Fruit fly (Drosophila melanogaster) whole organism, embryonic: ENCODE data around the gene Rpn11.

ENCODE experiments used
- ATbp ChIP-seq: fragments of 200-800 bp; sonication (Bioruptor generic); optimal IDR thresholded peaks from 2 replicates; lab custom pipeline; 2017; ENCODE audit warnings: missing biosample characterization, mild to moderate bottlenecking, missing genetic modification characterization, missing genetic modification reagents
- B-H2 ChIP-seq: fragments of 200-800 bp; sonication (Bioruptor generic); optimal IDR thresholded peaks from 2 replicates; lab custom pipeline; 2018; ENCODE audit warnings: missing biosample characterization, mild to moderate bottlenecking, missing genetic modification characterization
- CG10366 ChIP-seq: fragments of 200-800 bp; sonication (Bioruptor generic); IDR thresholded peaks from 2 replicates; pipeline ENCODE4 v1.3.6; 2022; ENCODE audit warnings: missing biosample characterization, missing genetic modification characterization
- CG11696 ChIP-seq: fragments of 200-800 bp; sonication (Bioruptor generic); IDR thresholded peaks from 2 replicates; pipeline ENCODE4 v1.3.6; 2022; ENCODE audit warnings: missing biosample characterization, missing genetic modification characterization
- CG11723 ChIP-seq: fragments of 200-800 bp; sonication (Bioruptor generic); optimal IDR thresholded peaks from 2 replicates; lab custom pipeline; 2017; ENCODE audit warnings: missing biosample characterization, mild to moderate bottlenecking, missing genetic modification characterization
- CG12769 ChIP-seq: fragments of 200-800 bp; sonication (Bioruptor generic); optimal IDR thresholded peaks from 2 replicates; lab custom pipeline; 2019; ENCODE audit warnings: missing biosample characterization, mild to moderate bottlenecking, missing genetic modification characterization, moderate library complexity
- CG13296 ChIP-seq: fragments of 200-800 bp; sonication (Bioruptor generic); optimal IDR thresholded peaks from 3 replicates; lab custom pipeline; 2018; ENCODE audit warnings: missing biosample characterization, mild to moderate bottlenecking, missing genetic modification characterization
- CG13624 ChIP-seq: fragments of 200-800 bp; sonication (Bioruptor generic); optimal IDR thresholded peaks from 2 replicates; lab custom pipeline; 2016; ENCODE audit warnings: missing biosample characterization, missing genetic modification characterization
- CG14710 ChIP-seq: fragments of 200-800 bp; sonication (Bioruptor generic); optimal IDR thresholded peaks from 3 replicates; lab custom pipeline; 2019; ENCODE audit warnings: missing biosample characterization, mild to moderate bottlenecking, missing genetic modification characterization, moderate library complexity
- CG1529 ChIP-seq: fragments of 200-800 bp; sonication (Bioruptor generic); optimal IDR thresholded peaks from 3 replicates; lab custom pipeline; 2018; ENCODE audit warnings: missing biosample characterization, missing genetic modification characterization
- CG16813 ChIP-seq: fragments of 200-800 bp; sonication (Bioruptor generic); IDR thresholded peaks from 3 replicates; pipeline ENCODE4 v1.3.6; 2022; ENCODE audit warnings: missing biosample characterization, missing genetic modification characterization; ENCODE audit not compliant: partially characterized antibody
- CG16815 ChIP-seq: fragments of 200-800 bp; sonication (Bioruptor generic); optimal IDR thresholded peaks from 3 replicates; lab custom pipeline; 2017; ENCODE audit warnings: missing biosample characterization, mild to moderate bottlenecking, missing genetic modification characterization
- CG17829 ChIP-seq: fragments of 200-800 bp; optimal IDR thresholded peaks from 2 replicates; lab custom pipeline; 2019; ENCODE audit warnings: missing biosample characterization, mild to moderate bottlenecking, missing genetic modification characterization, moderate library complexity
- CG18262 ChIP-seq: fragments of 200-800 bp; optimal IDR thresholded peaks from 3 replicates; lab custom pipeline; 2019; ENCODE audit warnings: missing biosample characterization, mild to moderate bottlenecking, missing genetic modification characterization, moderate library complexity
- CG32772 ChIP-seq: fragments of 200-800 bp; sonication (Bioruptor generic); IDR thresholded peaks from 2 replicates; pipeline ENCODE4 v1.3.6; 2022; ENCODE audit warnings: missing biosample characterization, missing genetic modification characterization
- CG33213 ChIP-seq: fragments of 200-800 bp; sonication (Bioruptor generic); optimal IDR thresholded peaks from 3 replicates; lab custom pipeline; 2016; ENCODE audit warnings: missing biosample characterization, missing genetic modification characterization
- CG3847 ChIP-seq: fragments of 200-800 bp; sonication (Bioruptor generic); IDR thresholded peaks from 2 replicates; pipeline ENCODE4 v1.3.6; 2022; ENCODE audit warnings: missing biosample characterization, missing genetic modification characterization
- CG4424 ChIP-seq: fragments of 200-800 bp; sonication (Bioruptor generic); optimal IDR thresholded peaks from 3 replicates; lab custom pipeline; 2016; ENCODE audit warnings: missing biosample characterization, missing genetic modification characterization
- CG6791 ChIP-seq: fragments of 200-800 bp; sonication (Bioruptor generic); IDR thresholded peaks from 3 replicates; pipeline ENCODE4 v1.3.6; 2022; ENCODE audit warnings: missing biosample characterization, missing genetic modification characterization; ENCODE audit not compliant: partially characterized antibody
- CG7987 ChIP-seq: fragments of 200-800 bp; sonication (Bioruptor generic); optimal IDR thresholded peaks from 2 replicates; lab custom pipeline; 2018; ENCODE audit warnings: missing biosample characterization, mild to moderate bottlenecking, missing genetic modification characterization, moderate library complexity
- CG8281 ChIP-seq: fragments of 200-800 bp; sonication (Bioruptor generic); optimal IDR thresholded peaks from 2 replicates; lab custom pipeline; 2018; ENCODE audit warnings: missing biosample characterization, mild to moderate bottlenecking, missing genetic modification characterization, moderate library complexity
- CG9437 ChIP-seq: fragments of 200-800 bp; sonication (Bioruptor generic); optimal IDR thresholded peaks from 2 replicates; lab custom pipeline; 2018; ENCODE audit warnings: missing biosample characterization, mild to moderate bottlenecking, missing genetic modification characterization
- CG9932 ChIP-seq: fragments of 200-800 bp; sonication (Bioruptor generic); IDR thresholded peaks from 2 replicates; pipeline ENCODE4 v1.3.6; 2022; ENCODE audit warnings: missing biosample characterization, missing genetic modification characterization
- Dp ChIP-seq: fragments of 200-800 bp; sonication (Bioruptor generic); optimal IDR thresholded peaks from 2 replicates; lab custom pipeline; 2018; ENCODE audit warnings: missing biosample characterization, mild to moderate bottlenecking, missing genetic modification characterization, moderate library complexity
- E2f1 ChIP-seq: fragments of 200-800 bp; sonication (Bioruptor generic); IDR thresholded peaks from 2 replicates; pipeline ENCODE4 v1.3.6; 2022; ENCODE audit warnings: missing biosample characterization, missing genetic modification characterization
- E2f2 ChIP-seq: fragments of 200-800 bp; sonication (Bioruptor generic); IDR thresholded peaks from 2 replicates; pipeline ENCODE4 v1.3.6; 2022; ENCODE audit warnings: missing biosample characterization, missing genetic modification characterization
- HLH3B ChIP-seq: fragments of 200-800 bp; sonication (Bioruptor generic); IDR thresholded peaks from 2 replicates; pipeline ENCODE4 v1.3.6; 2022; ENCODE audit warnings: missing biosample characterization, missing genetic modification characterization
- Hey ChIP-seq: fragments of 200-800 bp; sonication (Bioruptor generic); optimal IDR thresholded peaks from 3 replicates; lab custom pipeline; 2018; ENCODE audit warnings: missing biosample characterization, mild to moderate bottlenecking, missing genetic modification characterization
- Hmr ChIP-seq: fragments of 200-800 bp; sonication (Bioruptor generic); optimal IDR thresholded peaks from 3 replicates; lab custom pipeline; 2017; ENCODE audit warnings: mild to moderate bottlenecking, missing biosample characterization, missing genetic modification reagents, missing genetic modification characterization
- Max ChIP-seq: fragments of 200-800 bp; sonication (Bioruptor generic); optimal IDR thresholded peaks from 2 replicates; lab custom pipeline; 2016; ENCODE audit warnings: missing biosample characterization, mild to moderate bottlenecking, missing genetic modification characterization
- Six4 ChIP-seq: fragments of 200-800 bp; sonication (Bioruptor generic); optimal IDR thresholded peaks from 2 replicates; lab custom pipeline; 2016; ENCODE audit warnings: missing biosample characterization, missing genetic modification characterization
- TFAM ChIP-seq: fragments of 200-800 bp; sonication (Bioruptor generic); optimal IDR thresholded peaks from 2 replicates; lab custom pipeline; 2017; ENCODE audit warnings: missing biosample characterization, missing genetic modification characterization, inconsistent platforms
- aop ChIP-seq: fragments of 200-800 bp; sonication (Bioruptor generic); IDR thresholded peaks from 2 replicates; pipeline ENCODE4 v1.3.6; 2022; ENCODE audit warnings: missing biosample characterization, missing genetic modification characterization
- ap ChIP-seq: fragments of 200-800 bp; sonication (Bioruptor generic); IDR thresholded peaks from 2 replicates; pipeline ENCODE4 v1.3.6; 2022; ENCODE audit warnings: missing biosample characterization, missing genetic modification characterization
- da ChIP-seq: fragments of 200-800 bp; sonication (Bioruptor generic); optimal IDR thresholded peaks from 2 replicates; lab custom pipeline; 2016; ENCODE audit warnings: missing biosample characterization, missing genetic modification characterization
- dmrt99B ChIP-seq: fragments of 200-800 bp; sonication (Bioruptor generic); optimal IDR thresholded peaks from 2 replicates; lab custom pipeline; 2018; ENCODE audit warnings: missing biosample characterization, mild to moderate bottlenecking, missing genetic modification characterization, moderate library complexity
- fd64A ChIP-seq: fragments of 200-800 bp; sonication (Bioruptor generic); optimal IDR thresholded peaks from 3 replicates; lab custom pipeline; 2018; ENCODE audit warnings: missing biosample characterization, mild to moderate bottlenecking, missing genetic modification characterization
- hb ChIP-seq: fragments of 200-800 bp; sonication (Bioruptor generic); IDR thresholded peaks from 3 replicates; pipeline ENCODE4 v1.3.6; 2022; ENCODE audit warnings: missing biosample characterization, missing genetic modification characterization; ENCODE audit not compliant: partially characterized antibody
- hbn ChIP-seq: fragments of 200-800 bp; sonication (Bioruptor generic); IDR thresholded peaks from 2 replicates; pipeline ENCODE4 v1.3.6; 2022; ENCODE audit warnings: missing biosample characterization, missing genetic modification characterization; ENCODE audit not compliant: partially characterized antibody
- ind ChIP-seq: fragments of 200-800 bp; sonication (Bioruptor generic); optimal IDR thresholded peaks from 3 replicates; lab custom pipeline; 2016; ENCODE audit warnings: missing biosample characterization, missing genetic modification characterization
- jing ChIP-seq: fragments of 200-800 bp; sonication (Bioruptor generic); optimal IDR thresholded peaks from 2 replicates; lab custom pipeline; 2018; ENCODE audit warnings: missing biosample characterization, mild to moderate bottlenecking, missing genetic modification characterization
- lola ChIP-seq, 3 experiments: fragments of >200 bp in 2 of 3; fragments of 200-800 bp in 1 of 3; sonication (Bioruptor generic) in 1 of 3; optimal IDR thresholded peaks; 2 replicates each; lab custom pipeline; 2017 to 2019; ENCODE audit warnings: missing biosample characterization in 3 of 3, missing genetic modification characterization in 3 of 3, mild to moderate bottlenecking in 1 of 3, moderate library complexity in 1 of 3
- mam ChIP-seq: fragments of 200-800 bp; sonication (Bioruptor generic); optimal IDR thresholded peaks from 3 replicates; lab custom pipeline; 2016; ENCODE audit warnings: missing biosample characterization, missing genetic modification characterization
- nerfin-2 ChIP-seq: fragments of 200-800 bp; sonication (Bioruptor generic); IDR thresholded peaks from 2 replicates; pipeline ENCODE4 v1.3.6; 2022; ENCODE audit warnings: missing biosample characterization, missing genetic modification characterization; ENCODE audit not compliant: partially characterized antibody
- nmo ChIP-seq: fragments of 200-800 bp; sonication (Bioruptor generic); optimal IDR thresholded peaks from 2 replicates; lab custom pipeline; 2018; ENCODE audit warnings: missing biosample characterization, mild to moderate bottlenecking, missing genetic modification characterization, moderate library complexity
- pzg ChIP-seq: fragments of 200-800 bp; sonication (Bioruptor generic); optimal IDR thresholded peaks from 3 replicates; lab custom pipeline; 2018; ENCODE audit warnings: missing biosample characterization, mild to moderate bottlenecking, missing genetic modification characterization, moderate library complexity
- ranshi ChIP-seq: fragments of 200-800 bp; sonication (Bioruptor generic); IDR thresholded peaks from 2 replicates; pipeline ENCODE4 v1.3.6; 2022; ENCODE audit warnings: missing biosample characterization, missing genetic modification characterization
- z ChIP-seq: fragments of 200-800 bp; sonication (Bioruptor generic); IDR thresholded peaks from 3 replicates; pipeline ENCODE4 v1.3.6; 2022; ENCODE audit warnings: missing biosample characterization, missing genetic modification characterization
- zen2 ChIP-seq: fragments of 200-800 bp; sonication (Bioruptor generic); IDR thresholded peaks from 3 replicates; pipeline ENCODE4 v1.3.6; 2022; ENCODE audit warnings: missing biosample characterization, missing genetic modification characterization; ENCODE audit not compliant: partially characterized antibody

Gene Rpn11

DNA sequence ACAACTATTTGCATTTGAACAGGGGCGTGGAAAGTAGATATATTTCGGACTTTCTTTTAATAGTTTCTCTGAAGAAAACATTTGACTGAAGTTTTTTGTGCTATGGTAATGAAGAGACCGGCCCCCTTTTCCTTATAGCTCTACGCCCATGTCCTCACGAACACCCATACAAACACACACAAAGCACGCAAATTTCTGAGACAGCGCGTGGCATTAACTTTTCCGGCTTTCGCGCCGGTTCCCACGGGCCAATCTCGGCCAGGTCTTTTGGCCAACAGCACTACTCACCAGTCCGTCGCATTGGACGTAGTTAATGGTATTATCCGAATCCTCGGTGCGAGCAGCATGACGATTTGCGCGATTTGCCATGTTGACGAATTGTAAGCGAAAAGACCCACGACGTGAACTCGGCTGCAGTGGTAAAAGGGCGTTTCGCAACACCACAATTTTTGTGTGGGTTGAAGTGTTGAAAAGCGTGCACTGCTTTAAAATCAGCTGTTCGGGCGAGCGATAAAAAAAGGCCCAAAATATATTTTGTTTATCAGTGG lies 7.1 kb downstream of the Rpn11 start, which contains the start of gene senju (continued):
- peak; percentile 90 for TF ChIP-seq CG4424
- peak; percentile 63 for TF ChIP-seq CG17829 (tag; lab: Kevin White, UChicago)
- no peak for TF ChIP-seq hb
- TF ChIP-seq CG16815: peak; percentile 73
- TF ChIP-seq B-H2: peak; percentile 88
- TF ChIP-seq ATbp: peak; percentile 87
- TF ChIP-seq Six4: peak; percentile 84
- TF ChIP-seq CG13296: peak; percentile 80
- TF ChIP-seq dmrt99B (tag; lab: Kevin White, UChicago): peak; percentile 78
- peak; percentile 56 for TF ChIP-seq CG8281
- TF ChIP-seq CG9932 (GFP tag; lab: Robert Waterston, UW): peak; percentile 83
- peak; percentile 81 for TF ChIP-seq CG11723 (GFP tag; lab: Kevin White, UChicago)
- peak; percentile 86 for TF ChIP-seq mam (GFP tag; lab: Kevin White, UChicago)
- peak; percentile 69 for TF ChIP-seq CG14710 (tag; lab: Kevin White, UChicago)
- peak; percentile 65 for TF ChIP-seq nmo
- peak; percentile 55; the same call in 1 of the 2 replicates for TF ChIP-seq E2f2
- peak; percentile 78 for TF ChIP-seq CG18262
- TF ChIP-seq E2f1 (GFP tag; lab: Robert Waterston, UW): peak; percentile 74
- TF ChIP-seq Hey (tag; lab: Kevin White, UChicago): peak; percentile 69
- TF ChIP-seq CG32772: peak; percentile 60
- TF ChIP-seq CG33213 (GFP tag; lab: Kevin White, UChicago): peak; percentile 81
- TF ChIP-seq CG6791 (GFP tag; lab: Robert Waterston, UW): peak; percentile 54
- peak; percentile 39; the same call in 1 of the 3 replicates for TF ChIP-seq CG16813 (GFP tag; lab: Robert Waterston, UW)
- TF ChIP-seq z (GFP tag; lab: Robert Waterston, UW): 0 out of 3 replicates have a peak, but pooled peaks have one; percentile 33
- no peak for TF ChIP-seq zen2
- peak; percentile 78 for TF ChIP-seq HLH3B (GFP tag; lab: Robert Waterston, UW)
- peak; percentile 76 for TF ChIP-seq jing (GFP tag; lab: Kevin White, UChicago)
- peak; percentile 89 for TF ChIP-seq CG13624 (GFP tag; lab: Kevin White, UChicago)
- TF ChIP-seq Dp: peak; percentile 46
- peak; percentile 90 for TF ChIP-seq Max
- TF ChIP-seq CG3847: peak; percentile 90
- TF ChIP-seq aop (GFP tag; lab: Robert Waterston, UW): peak; percentile 40; the same call in 1 of the 2 replicates
- TF ChIP-seq CG11696 (GFP tag; lab: Robert Waterston, UW): peak; percentile 53
- peak; percentile 82 for TF ChIP-seq CG12769 (tag; lab: Kevin White, UChicago)
- TF ChIP-seq pzg (GFP tag; lab: Kevin White, UChicago): peak; percentile 95
- peak; percentile 78 for TF ChIP-seq ind (GFP tag; lab: Kevin White, UChicago)
- peak; percentile 59 for TF ChIP-seq fd64A
- TF ChIP-seq CG1529: peak; percentile 72
- peak; percentile 75; the same call in 1 of the 2 replicates for TF ChIP-seq ap (GFP tag; lab: Robert Waterston, UW)
- no peak for TF ChIP-seq TFAM (GFP tag; lab: Kevin White, UChicago)
- peak; percentile 85 for TF ChIP-seq ranshi (GFP tag; lab: Robert Waterston, UW)
- no peak for TF ChIP-seq nerfin-2 (GFP tag; lab: Robert Waterston, UW)
- TF ChIP-seq CG10366 (GFP tag; lab: Robert Waterston, UW): peak; percentile 82
- TF ChIP-seq Hmr: peak; percentile 91
- TF ChIP-seq CG7987 (GFP tag; lab: Kevin White, UChicago): peak; percentile 93
- 0 out of 2 replicates have a peak, but pooled peaks have one; percentile 42 for TF ChIP-seq hbn (GFP tag; lab: Robert Waterston, UW)
- peak; percentile 70 for TF ChIP-seq CG9437
- TF ChIP-seq da: peak; percentile 22
- TF ChIP-seq lola (GFP tag; optimal IDR thresholded peaks at IDR 0.05; lab: Kevin White, UChicago): peak in 1 of 3 experiments; percentile 57
